Worm (Caenorhabditis elegans) whole organism, late embryonic: Measurements from ENCODE around the gene srd-38.

ENCODE experiments used
- C08G9.2 ChIP-seq: sonication (generic microtip); optimal IDR thresholded peaks from 2 replicates; lab custom pipeline; 2016; ENCODE audit warnings: mild to moderate bottlenecking, missing genetic modification characterization, moderate library complexity, missing compliant biosample characterization
- F13H6.1 ChIP-seq: sonication (generic microtip); optimal IDR thresholded peaks from 2 replicates; lab custom pipeline; 2016; ENCODE audit warnings: missing genetic modification characterization, missing compliant biosample characterization
- T23F11.4 ChIP-seq: fragments of 200-800 bp; sonication (Bioruptor generic); optimal IDR thresholded peaks from 2 replicates; lab custom pipeline; 2018; ENCODE audit warnings: mild to moderate bottlenecking, missing genetic modification characterization, missing compliant biosample characterization
- Y22D7AL.16 ChIP-seq: sonication (generic microtip); optimal IDR thresholded peaks from 2 replicates; lab custom pipeline; 2016; ENCODE audit warnings: missing genetic modification characterization, missing compliant biosample characterization
- ahr-1 ChIP-seq: sonication (generic microtip); optimal IDR thresholded peaks from 2 replicates; lab custom pipeline; 2016; ENCODE audit warnings: missing genetic modification characterization, missing compliant biosample characterization
- ceh-18 ChIP-seq: sonication (generic microtip); optimal IDR thresholded peaks from 2 replicates; lab custom pipeline; 2016; ENCODE audit warnings: missing genetic modification characterization, missing compliant biosample characterization
- ceh-19 ChIP-seq: fragments of 200-800 bp; sonication (Bioruptor generic); optimal IDR thresholded peaks from 2 replicates; lab custom pipeline; 2018; ENCODE audit warnings: mild to moderate bottlenecking, missing genetic modification characterization, missing compliant biosample characterization
- ceh-2 ChIP-seq: sonication (generic microtip); optimal IDR thresholded peaks from 2 replicates; lab custom pipeline; 2016; ENCODE audit warnings: missing genotype, missing genetic modification characterization, missing compliant biosample characterization
- ceh-22 ChIP-seq: sonication (generic microtip); optimal IDR thresholded peaks from 2 replicates; lab custom pipeline; 2017; ENCODE audit warnings: missing biosample characterization, missing genetic modification characterization
- ceh-24 ChIP-seq: sonication (generic microtip); optimal IDR thresholded peaks from 2 replicates; lab custom pipeline; 2016; ENCODE audit warnings: mild to moderate bottlenecking, missing genetic modification characterization, missing compliant biosample characterization
- ceh-31 ChIP-seq: sonication (generic microtip); optimal IDR thresholded peaks from 2 replicates; lab custom pipeline; 2016; ENCODE audit warnings: missing genetic modification characterization, missing compliant biosample characterization
- ceh-34 ChIP-seq: sonication (generic microtip); optimal IDR thresholded peaks from 2 replicates; lab custom pipeline; 2016; ENCODE audit warnings: mild to moderate bottlenecking, missing genetic modification characterization, missing compliant biosample characterization
- ceh-48 ChIP-seq: sonication (generic microtip); optimal IDR thresholded peaks from 2 replicates; lab custom pipeline; 2016; ENCODE audit warnings: missing genetic modification characterization, inconsistent platforms, missing compliant biosample characterization
- ceh-6 ChIP-seq: fragments of 200-800 bp; sonication (Bioruptor generic); optimal IDR thresholded peaks from 2 replicates; lab custom pipeline; 2018; ENCODE audit warnings: mild to moderate bottlenecking, missing genetic modification characterization, missing compliant biosample characterization
- dmd-4 ChIP-seq: sonication (generic microtip); optimal IDR thresholded peaks from 2 replicates; lab custom pipeline; 2016; ENCODE audit warnings: borderline replicate concordance, missing genetic modification characterization, missing compliant biosample characterization
- dve-1 ChIP-seq: sonication (generic microtip); optimal IDR thresholded peaks from 2 replicates; lab custom pipeline; 2017; ENCODE audit warnings: antibody characterized with exemption, mild to moderate bottlenecking, missing genetic modification characterization, missing compliant biosample characterization
- ets-4 ChIP-seq: sonication (generic microtip); optimal IDR thresholded peaks from 2 replicates; lab custom pipeline; 2016; ENCODE audit warnings: missing genetic modification characterization, missing compliant biosample characterization
- eyg-1 ChIP-seq: sonication (generic microtip); optimal IDR thresholded peaks from 2 replicates; lab custom pipeline; 2016; ENCODE audit warnings: missing genotype, missing genetic modification characterization, missing compliant biosample characterization
- fax-1 ChIP-seq: sonication (generic microtip); optimal IDR thresholded peaks from 2 replicates; lab custom pipeline; 2016; ENCODE audit warnings: missing genotype, missing genetic modification characterization, missing compliant biosample characterization
- fkh-10 ChIP-seq: fragments of 150-350 bp; optimal IDR thresholded peaks from 2 replicates; lab custom pipeline; 2014; ENCODE audit warnings: missing biosample characterization, missing genetic modification reagents, missing genetic modification characterization
- fkh-6 ChIP-seq: sonication (generic microtip); optimal IDR thresholded peaks from 2 replicates; lab custom pipeline; 2016; ENCODE audit warnings: missing genetic modification characterization, missing compliant biosample characterization
- hlh-13 ChIP-seq: fragments of 200-800 bp; sonication (Bioruptor generic); optimal IDR thresholded peaks from 2 replicates; lab custom pipeline; 2018; ENCODE audit warnings: mild to moderate bottlenecking, missing genetic modification characterization, missing compliant biosample characterization
- hlh-30 ChIP-seq: sonication (generic microtip); optimal IDR thresholded peaks from 2 replicates; lab custom pipeline; 2017; ENCODE audit warnings: antibody characterized with exemption, missing genetic modification characterization, missing compliant biosample characterization; ENCODE audit not compliant: insufficient read depth
- hlh-6 ChIP-seq: sonication (generic microtip); optimal IDR thresholded peaks from 2 replicates; lab custom pipeline; 2016; ENCODE audit warnings: missing genotype, missing genetic modification characterization, missing compliant biosample characterization
- lim-6 ChIP-seq: sonication (generic microtip); optimal IDR thresholded peaks from 2 replicates; lab custom pipeline; 2016; ENCODE audit warnings: missing genetic modification characterization, missing compliant biosample characterization
- madf-2 ChIP-seq: sonication (generic microtip); optimal IDR thresholded peaks from 2 replicates; lab custom pipeline; 2017; ENCODE audit warnings: missing genetic modification characterization, missing compliant biosample characterization
- nfya-1 ChIP-seq: sonication (generic microtip); optimal IDR thresholded peaks from 2 replicates; lab custom pipeline; 2017; ENCODE audit warnings: missing genetic modification characterization, mild to moderate bottlenecking, missing compliant biosample characterization, antibody characterized with exemption, moderate library complexity
- pag-3 ChIP-seq: sonication (generic microtip); optimal IDR thresholded peaks from 2 replicates; lab custom pipeline; 2016; ENCODE audit warnings: missing compliant biosample characterization, missing genetic modification characterization, borderline replicate concordance
- pat-9 ChIP-seq: fragments of 200-800 bp; sonication (Bioruptor generic); optimal IDR thresholded peaks from 2 replicates; lab custom pipeline; 2018; ENCODE audit warnings: mild to moderate bottlenecking, missing genetic modification characterization, moderate library complexity, missing compliant biosample characterization
- pha-2 ChIP-seq: sonication (generic microtip); optimal IDR thresholded peaks from 2 replicates; lab custom pipeline; 2017; ENCODE audit warnings: mild to moderate bottlenecking, missing genetic modification characterization, missing compliant biosample characterization
- pros-1 ChIP-seq: fragments of 150-350 bp; optimal IDR thresholded peaks from 2 replicates; lab custom pipeline; 2014; ENCODE audit warnings: missing biosample characterization, missing genetic modification reagents, missing genetic modification characterization
- ref-2 ChIP-seq: sonication (generic microtip); optimal IDR thresholded peaks from 2 replicates; lab custom pipeline; 2016; ENCODE audit warnings: missing genetic modification characterization, missing compliant biosample characterization
- rnt-1 ChIP-seq: sonication (generic microtip); optimal IDR thresholded peaks from 2 replicates; lab custom pipeline; 2016; ENCODE audit warnings: missing genetic modification characterization, missing compliant biosample characterization
- sdc-2 ChIP-seq: sonication (generic microtip); optimal IDR thresholded peaks from 2 replicates; lab custom pipeline; 2016; ENCODE audit warnings: missing genotype, missing genetic modification characterization, missing compliant biosample characterization
- sox-2 ChIP-seq: fragments of 200-800 bp; sonication (Bioruptor generic); IDR thresholded peaks from 2 replicates; pipeline ENCODE4 v1.3.6; 2022; ENCODE audit warnings: missing genetic modification reagents, missing genetic modification characterization, missing compliant biosample characterization
- sox-4 ChIP-seq: sonication (generic microtip); optimal IDR thresholded peaks from 2 replicates; lab custom pipeline; 2017; ENCODE audit warnings: mild to moderate bottlenecking, missing genetic modification characterization, inconsistent platforms, missing compliant biosample characterization
- tbx-2 ChIP-seq: sonication (generic microtip); optimal IDR thresholded peaks from 2 replicates; lab custom pipeline; 2016; ENCODE audit warnings: missing genetic modification characterization, missing compliant biosample characterization
- ttx-3 ChIP-seq: sonication (generic microtip); optimal IDR thresholded peaks from 2 replicates; lab custom pipeline; 2016; ENCODE audit warnings: missing genetic modification reagents, missing genetic modification characterization, missing compliant biosample characterization
- unc-3 ChIP-seq, 2 experiments: fragments of 200-800 bp in 1 of 2; sonication (Bioruptor generic) in 1 of 2; sonication (generic microtip) in 1 of 2; conservative IDR thresholded peaks in 1 of 2; optimal IDR thresholded peaks in 1 of 2; 2 replicates each; pipeline versions ENCODE4 v1.3.6 to Lab custom; 2016 to 2022; ENCODE audit warnings: missing compliant biosample characterization in 2 of 2, missing genetic modification characterization in 2 of 2, missing genetic modification reagents in 1 of 2
- unc-42 ChIP-seq: sonication (generic microtip); optimal IDR thresholded peaks from 2 replicates; lab custom pipeline; 2016; ENCODE audit warnings: missing genotype, missing genetic modification characterization, missing compliant biosample characterization
- unc-55 ChIP-seq: sonication (generic microtip); optimal IDR thresholded peaks from 2 replicates; lab custom pipeline; 2017; ENCODE audit warnings: missing biosample characterization, missing genetic modification reagents, missing genetic modification characterization
- zip-5 ChIP-seq: sonication (generic microtip); optimal IDR thresholded peaks from 2 replicates; lab custom pipeline; 2016; ENCODE audit warnings: missing genetic modification characterization, missing compliant biosample characterization

Gene srd-38

DNA sequence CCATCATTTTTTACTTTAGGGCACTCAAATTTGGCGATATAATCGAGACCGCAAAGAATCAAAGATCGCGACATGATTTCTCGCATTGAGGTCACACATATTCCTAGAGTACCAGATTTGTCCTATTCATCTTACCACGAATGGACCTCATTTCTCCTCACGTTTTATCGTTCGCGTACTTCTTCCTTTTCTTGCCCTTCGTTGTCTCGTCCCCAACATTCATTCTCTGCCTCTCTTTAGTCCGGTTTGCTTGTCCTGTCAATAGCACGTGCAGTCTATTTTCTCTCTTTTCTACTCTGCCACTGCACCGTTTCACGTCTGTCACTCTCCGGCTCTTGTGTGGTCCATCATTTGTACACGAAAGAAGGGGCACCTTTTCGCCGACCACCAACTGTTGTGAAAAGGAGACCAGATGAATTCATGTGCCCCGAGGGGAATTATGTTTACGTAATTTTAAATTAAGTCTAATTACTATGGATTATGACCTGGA lies 40.2 kb upstream of the srd-38 start:
- TF ChIP-seq dmd-4 (tag; lab: Kevin White, UChicago) (peak; percentile 29), hlh-6 (tag; lab: Kevin White, UChicago) (peak; percentile 17), fkh-6 (tag; lab: Kevin White, UChicago) (peak; percentile 13), dve-1 (tag; lab: Kevin White, UChicago) (peak; percentile 10), T23F11.4 (GFP tag; lab: Kevin White, UChicago) (no peak), sox-2 (GFP tag; lab: Robert Waterston, UW) (no peak), unc-42 (tag; lab: Kevin White, UChicago) (peak; percentile 41), sdc-2 (tag; lab: Kevin White, UChicago) (peak; percentile 56), eyg-1 (no peak), madf-2 (tag; lab: Kevin White, UChicago) (no peak), F13H6.1 (tag; lab: Kevin White, UChicago) (peak; percentile 9), pat-9 (no peak), pag-3 (tag; lab: Kevin White, UChicago) (no peak), ceh-31 (peak; percentile 88), ets-4 (tag; lab: Kevin White, UChicago) (peak; percentile 7), unc-55 (GFP tag; lab: Kevin White, UChicago) (peak; percentile 83), ceh-18 (tag; lab: Kevin White, UChicago) (peak; percentile 50), hlh-13 (GFP tag; lab: Kevin White, UChicago) (no peak), Y22D7AL.16 (no peak), tbx-2 (peak; percentile 69), ref-2 (tag; lab: Kevin White, UChicago) (peak; percentile 12), fax-1 (tag; lab: Kevin White, UChicago) (no peak), hlh-30 (tag; lab: Kevin White, UChicago) (peak; percentile 94), rnt-1 (tag; lab: Kevin White, UChicago) (peak; percentile 51), ceh-6 (GFP tag; lab: Kevin White, UChicago) (no peak), zip-5 (tag; lab: Kevin White, UChicago) (no peak), lim-6 (tag; lab: Kevin White, UChicago) (no peak), fkh-10 (GFP tag; lab: Kevin White, UChicago) (no peak), ceh-34 (tag; lab: Kevin White, UChicago) (peak; percentile 61), ceh-19 (peak; percentile 16), nfya-1 (tag; lab: Kevin White, UChicago) (peak; percentile 70), pha-2 (tag; lab: Kevin White, UChicago) (no peak), ceh-22 (tag; lab: Kevin White, UChicago) (no peak), sox-4 (no peak), ceh-2 (tag; lab: Kevin White, UChicago) (peak; percentile 14), C08G9.2 (tag; lab: Kevin White, UChicago) (no peak), ceh-48 (tag; lab: Kevin White, UChicago) (peak; percentile 19), ttx-3 (no peak)

DNA sequence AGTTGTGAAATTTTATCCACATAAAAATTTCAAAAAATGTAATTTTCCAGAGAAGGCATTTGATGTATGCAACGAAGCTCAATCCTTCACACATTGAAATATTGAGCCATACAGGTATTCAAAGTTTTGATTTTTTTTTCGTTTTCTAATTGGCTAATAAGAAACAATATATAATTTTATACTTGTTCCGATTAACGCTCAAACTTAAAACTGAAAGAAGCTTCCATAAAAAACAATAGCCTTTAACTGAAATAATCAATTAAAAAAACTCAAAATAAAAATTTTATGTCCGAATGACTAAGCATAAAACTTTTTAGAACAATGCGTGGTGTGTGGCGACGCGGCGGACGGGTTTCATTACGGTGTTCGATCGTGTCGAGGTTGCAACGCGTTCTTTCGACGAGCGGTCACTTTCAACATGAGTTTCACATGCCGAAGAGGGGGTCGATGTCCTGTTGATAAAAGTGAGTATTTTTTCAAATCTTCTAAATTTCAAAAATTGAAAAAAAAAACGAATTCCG lies 39.6 kb upstream of the srd-38 start, which contains the start of gene nhr-32:
Gene nhr-32 (plus strand): TSS at position 51 of the 521 bp plus-strand sequence.
- no peak for TF ChIP-seq ceh-24
- no peak for TF ChIP-seq pros-1 (tag; lab: Kevin White, UChicago)
- TF ChIP-seq hlh-13 (GFP tag; lab: Kevin White, UChicago): no peak
- TF ChIP-seq pag-3 (tag; lab: Kevin White, UChicago): no peak
- no peak for TF ChIP-seq fax-1 (tag; lab: Kevin White, UChicago)
- TF ChIP-seq ets-4 (tag; lab: Kevin White, UChicago): no peak
- no peak for TF ChIP-seq ahr-1 (tag; lab: Kevin White, UChicago)
- no peak for TF ChIP-seq unc-3 (GFP tag; conservative IDR thresholded peaks at IDR 0.05; lab: Robert Waterston, UW)
- TF ChIP-seq unc-3 (tag; optimal IDR thresholded peaks at IDR 0.05; lab: Kevin White, UChicago): no peak
- TF ChIP-seq, all 69 proteins: peak for 0
